Worm (Caenorhabditis elegans) whole organism, young adult: ENCODE results near the gene hsp-90.

ENCODE experiments used
- B0336.3 ChIP-seq: fragments of 200-800 bp; sonication (Bioruptor generic); IDR thresholded peaks from 2 replicates; pipeline ENCODE4 v1.3.6; 2022; ENCODE audit warnings: missing genetic modification characterization, missing compliant biosample characterization
- C06A6.2 ChIP-seq: fragments of 200-800 bp; sonication (Bioruptor generic); conservative IDR thresholded peaks from 2 replicates; pipeline ENCODE4 v1.3.6; 2022; ENCODE audit warnings: missing genetic modification characterization, missing compliant biosample characterization
- D2030.7 ChIP-seq: fragments of 200-800 bp; sonication (Bioruptor generic); IDR thresholded peaks from 2 replicates; pipeline ENCODE4 v1.3.6; 2022; ENCODE audit warnings: missing genetic modification reagents, missing genetic modification characterization, missing compliant biosample characterization
- F22D6.2 ChIP-seq: sonication (generic microtip); optimal IDR thresholded peaks from 2 replicates; lab custom pipeline; 2016; ENCODE audit warnings: mild to moderate bottlenecking, missing genetic modification characterization, missing compliant biosample characterization
- F33H1.4 ChIP-seq: fragments of 200-800 bp; sonication (Bioruptor generic); IDR thresholded peaks from 2 replicates; pipeline ENCODE4 v1.3.6; 2022; ENCODE audit warnings: missing genetic modification reagents, missing genetic modification characterization, missing compliant biosample characterization
- F37B4.10 ChIP-seq: fragments of 200-800 bp; sonication (Bioruptor generic); IDR thresholded peaks from 2 replicates; pipeline ENCODE4 v1.3.6; 2022; ENCODE audit warnings: missing genetic modification characterization, missing compliant biosample characterization
- F49E8.2 ChIP-seq: sonication (generic microtip); optimal IDR thresholded peaks from 3 replicates; lab custom pipeline; 2017; ENCODE audit warnings: missing genetic modification characterization, mild to moderate bottlenecking, missing compliant biosample characterization, antibody characterized with exemption, moderate library complexity; ENCODE audit not compliant: insufficient read depth
- F57C9.4 ChIP-seq: sonication (generic microtip); optimal IDR thresholded peaks from 2 replicates; lab custom pipeline; 2017; ENCODE audit warnings: mild to moderate bottlenecking, missing genetic modification characterization, missing compliant biosample characterization
- K11D2.4 ChIP-seq: fragments of 200-800 bp; sonication (Bioruptor generic); IDR thresholded peaks from 2 replicates; pipeline ENCODE4 v1.3.6; 2022; ENCODE audit warnings: missing genetic modification reagents, missing genetic modification characterization, missing compliant biosample characterization
- Y56A3A.18 ChIP-seq: fragments of 200-800 bp; sonication (Bioruptor generic); IDR thresholded peaks from 2 replicates; pipeline ENCODE4 v1.3.6; 2022; ENCODE audit warnings: missing genetic modification reagents, missing genetic modification characterization, missing compliant biosample characterization
- Y67H2A.10 ChIP-seq: fragments of 200-800 bp; sonication (Bioruptor generic); conservative IDR thresholded peaks from 2 replicates; pipeline ENCODE4 v1.3.6; 2022; ENCODE audit warnings: missing genetic modification reagents, missing genetic modification characterization, missing compliant biosample characterization
- Y79H2A.3 ChIP-seq: fragments of 200-800 bp; sonication (Bioruptor generic); conservative IDR thresholded peaks from 2 replicates; pipeline ENCODE4 v1.3.6; 2022; ENCODE audit warnings: missing genetic modification reagents, missing genetic modification characterization, missing compliant biosample characterization
- Y95B8A.8 ChIP-seq: fragments of 200-800 bp; sonication (Bioruptor generic); IDR thresholded peaks from 2 replicates; pipeline ENCODE4 v1.3.6; 2022; ENCODE audit warnings: missing genetic modification reagents, missing genetic modification characterization, missing compliant biosample characterization
- akir-1 ChIP-seq: fragments of 200-800 bp; sonication (Bioruptor generic); optimal IDR thresholded peaks from 2 replicates; lab custom pipeline; 2018; ENCODE audit warnings: mild to moderate bottlenecking, missing genetic modification characterization, moderate library complexity, missing compliant biosample characterization
- ama-1 ChIP-seq, 3 experiments: fragments of 150-350 bp in 1 of 3; sonication (generic microtip) in 2 of 3; optimal IDR thresholded peaks; 2 replicates each; lab custom pipeline; 2014 to 2018; ENCODE audit warnings: missing biosample characterization in 2 of 3, missing genetic modification characterization in 2 of 3, missing genetic modification reagents in 2 of 3
- atf-7 ChIP-seq: sonication (generic microtip); optimal IDR thresholded peaks from 2 replicates; lab custom pipeline; 2017; ENCODE audit warnings: mild to moderate bottlenecking, missing genetic modification characterization, missing compliant biosample characterization
- attf-5 ChIP-seq: fragments of 200-800 bp; sonication (Bioruptor generic); optimal IDR thresholded peaks from 2 replicates; lab custom pipeline; 2018; ENCODE audit warnings: mild to moderate bottlenecking, missing genetic modification characterization, missing compliant biosample characterization
- bed-2 ChIP-seq: fragments of 200-800 bp; sonication (Bioruptor generic); IDR thresholded peaks from 2 replicates; pipeline ENCODE4 v1.3.6; 2022; ENCODE audit warnings: missing genetic modification reagents, missing genetic modification characterization, missing compliant biosample characterization
- ccch-3 ChIP-seq: fragments of 200-800 bp; sonication (Bioruptor generic); optimal IDR thresholded peaks from 2 replicates; lab custom pipeline; 2018; ENCODE audit warnings: mild to moderate bottlenecking, missing genetic modification characterization, missing compliant biosample characterization
- ceh-58 ChIP-seq: fragments of 200-800 bp; sonication (Bioruptor generic); IDR thresholded peaks from 2 replicates; pipeline ENCODE4 v1.3.6; 2022; ENCODE audit warnings: missing genetic modification characterization, missing compliant biosample characterization
- dpff-1 ChIP-seq: sonication (generic microtip); optimal IDR thresholded peaks from 2 replicates; lab custom pipeline; 2017; ENCODE audit warnings: mild to moderate bottlenecking, missing genetic modification characterization, missing compliant biosample characterization
- ekl-4 ChIP-seq: fragments of 200-800 bp; sonication (Bioruptor generic); IDR thresholded peaks from 2 replicates; pipeline ENCODE4 v1.3.6; 2022; ENCODE audit warnings: missing genetic modification reagents, missing genetic modification characterization, missing compliant biosample characterization
- hlh-26 ChIP-seq: fragments of 200-800 bp; sonication (Bioruptor generic); conservative IDR thresholded peaks from 2 replicates; pipeline ENCODE4 v1.3.6; 2022; ENCODE audit warnings: missing genetic modification reagents, missing genetic modification characterization, missing compliant biosample characterization
- hmg-1.2 ChIP-seq: fragments of 200-800 bp; sonication (Bioruptor generic); IDR thresholded peaks from 2 replicates; pipeline ENCODE4 v1.3.6; 2022; ENCODE audit warnings: missing genetic modification reagents, missing genetic modification characterization, missing compliant biosample characterization
- hrde-1 ChIP-seq: sonication (generic microtip); optimal IDR thresholded peaks from 2 replicates; lab custom pipeline; 2016; ENCODE audit warnings: missing genetic modification characterization, mild to moderate bottlenecking, missing compliant biosample characterization, moderate library complexity, missing genotype, missing genetic modification reagents, borderline replicate concordance
- hsf-1 ChIP-seq: fragments of 200-800 bp; sonication (Bioruptor generic); IDR thresholded peaks from 2 replicates; pipeline ENCODE4 v1.3.6; 2022; ENCODE audit warnings: missing genetic modification reagents, missing genetic modification characterization, missing compliant biosample characterization
- let-607 ChIP-seq, 2 experiments: fragments of 200-800 bp in 1 of 2; sonication (Bioruptor generic) in 1 of 2; sonication (generic microtip) in 1 of 2; optimal IDR thresholded peaks; 2 replicates each; lab custom pipeline; 2016 to 2018; ENCODE audit warnings: mild to moderate bottlenecking in 2 of 2, missing compliant biosample characterization in 2 of 2, missing genetic modification characterization in 2 of 2, moderate library complexity in 2 of 2, missing genotype in 1 of 2
- lin-35 ChIP-seq, 3 experiments: fragments of 150-350 bp in 2 of 3; sonication (generic microtip) in 1 of 3; optimal IDR thresholded peaks; 2 replicates each; lab custom pipeline; 2014 to 2018; ENCODE audit warnings: missing biosample characterization in 3 of 3, missing genetic modification characterization in 3 of 3, missing genetic modification reagents in 3 of 3
- lin-40 ChIP-seq: sonication (generic microtip); optimal IDR thresholded peaks from 2 replicates; lab custom pipeline; 2016; ENCODE audit warnings: missing genetic modification characterization, mild to moderate bottlenecking, missing compliant biosample characterization, missing genotype, missing genetic modification reagents
- lin-54 ChIP-seq: fragments of 200-800 bp; sonication (Bioruptor generic); optimal IDR thresholded peaks from 2 replicates; lab custom pipeline; 2018; ENCODE audit warnings: mild to moderate bottlenecking, missing genetic modification characterization, missing compliant biosample characterization
- lir-1 ChIP-seq: fragments of 200-800 bp; sonication (Bioruptor generic); conservative IDR thresholded peaks from 2 replicates; pipeline ENCODE4 v1.3.6; 2022; ENCODE audit warnings: missing genetic modification reagents, missing genetic modification characterization, missing compliant biosample characterization
- lsl-1 ChIP-seq: fragments of 200-800 bp; sonication (Bioruptor generic); optimal IDR thresholded peaks from 2 replicates; lab custom pipeline; 2018; ENCODE audit warnings: mild to moderate bottlenecking, missing genetic modification characterization, moderate library complexity, missing compliant biosample characterization
- madf-3 ChIP-seq: fragments of 200-800 bp; sonication (Bioruptor generic); IDR thresholded peaks from 2 replicates; pipeline ENCODE4 v1.3.6; 2022; ENCODE audit warnings: missing genetic modification reagents, missing genetic modification characterization, missing compliant biosample characterization
- mes-4 ChIP-seq: sonication (generic microtip); optimal IDR thresholded peaks from 2 replicates; lab custom pipeline; 2016; ENCODE audit warnings: missing genotype, missing genetic modification characterization, missing compliant biosample characterization
- nfyb-1 ChIP-seq: fragments of 200-800 bp; sonication (Bioruptor generic); IDR thresholded peaks from 2 replicates; pipeline ENCODE4 v1.3.6; 2022; ENCODE audit warnings: missing genetic modification reagents, missing genetic modification characterization, missing compliant biosample characterization
- nhr-80 ChIP-seq: sonication (generic microtip); optimal IDR thresholded peaks from 2 replicates; lab custom pipeline; 2016; ENCODE audit warnings: missing genetic modification characterization, missing compliant biosample characterization
- nhr-90 ChIP-seq: sonication (generic microtip); optimal IDR thresholded peaks from 2 replicates; lab custom pipeline; 2016; ENCODE audit warnings: missing genotype, mild to moderate bottlenecking, missing genetic modification characterization, missing compliant biosample characterization
- pbrm-1 ChIP-seq: fragments of 200-800 bp; sonication (Bioruptor generic); IDR thresholded peaks from 2 replicates; pipeline ENCODE4 v1.3.6; 2022; ENCODE audit warnings: missing genetic modification reagents, missing genetic modification characterization, missing compliant biosample characterization
- sdz-38 ChIP-seq: sonication (generic microtip); optimal IDR thresholded peaks from 2 replicates; lab custom pipeline; 2016; ENCODE audit warnings: missing genotype, missing genetic modification characterization, missing compliant biosample characterization
- snpc-1.3 ChIP-seq: sonication (generic microtip); optimal IDR thresholded peaks from 2 replicates; lab custom pipeline; 2017; ENCODE audit warnings: missing genetic modification characterization, mild to moderate bottlenecking, missing compliant biosample characterization, antibody characterized with exemption, moderate library complexity, missing genotype, missing genetic modification reagents; ENCODE audit not compliant: insufficient read depth
- snpc-3.4 ChIP-seq: sonication (generic microtip); optimal IDR thresholded peaks from 2 replicates; lab custom pipeline; 2017; ENCODE audit warnings: missing genetic modification characterization, mild to moderate bottlenecking, missing compliant biosample characterization, antibody characterized with exemption, moderate library complexity, missing genotype, missing genetic modification reagents
- unc-130 ChIP-seq: sonication (generic microtip); optimal IDR thresholded peaks from 2 replicates; lab custom pipeline; 2016; ENCODE audit warnings: missing genetic modification reagents, missing genetic modification characterization, missing compliant biosample characterization
- xnd-1 ChIP-seq: sonication (generic microtip); optimal IDR thresholded peaks from 2 replicates; lab custom pipeline; 2016; ENCODE audit warnings: missing genotype, missing genetic modification reagents, missing genetic modification characterization, missing compliant biosample characterization
- zfh-2 ChIP-seq: fragments of 200-800 bp; sonication (Bioruptor generic); conservative IDR thresholded peaks from 2 replicates; pipeline ENCODE4 v1.3.6; 2022; ENCODE audit warnings: missing genetic modification reagents, missing genetic modification characterization, missing compliant biosample characterization
- ztf-22 ChIP-seq: fragments of 200-800 bp; sonication (Bioruptor generic); optimal IDR thresholded peaks from 2 replicates; lab custom pipeline; 2018; ENCODE audit warnings: mild to moderate bottlenecking, missing genetic modification characterization, moderate library complexity, missing compliant biosample characterization
- ztf-25 ChIP-seq: fragments of 200-800 bp; sonication (Bioruptor generic); IDR thresholded peaks from 2 replicates; pipeline ENCODE4 v1.3.6; 2022; ENCODE audit warnings: missing genetic modification reagents, missing genetic modification characterization, missing compliant biosample characterization
- ztf-26 ChIP-seq: sonication (generic microtip); optimal IDR thresholded peaks from 2 replicates; lab custom pipeline; 2017; ENCODE audit warnings: missing genetic modification characterization, missing compliant biosample characterization

hsp-90 gene

ce11 chrV:14696604-14697307 is 12.0 kb downstream of the hsp-90 start, which contains the start of gene unc-112 (continued):
- no peak for TF ChIP-seq lsl-1 (GFP tag; lab: Kevin White, UChicago)
- TF ChIP-seq nhr-80, result peak; percentile 96
- TF ChIP-seq akir-1 (GFP tag; lab: Kevin White, UChicago), result no peak
- peak; percentile 31 for TF ChIP-seq lin-54 (GFP tag; lab: Kevin White, UChicago)
- TF ChIP-seq B0336.3, result peak; percentile 61; the same call in 1 of the 2 replicates
- no peak for TF ChIP-seq ccch-3 (GFP tag; lab: Kevin White, UChicago)
- TF ChIP-seq F49E8.2 (tag; lab: Kevin White, UChicago), result no peak
- TF ChIP-seq dpff-1 (tag; lab: Kevin White, UChicago), result no peak
- peak; percentile 80 for TF ChIP-seq attf-5
- TF ChIP-seq lin-40 (tag; lab: Kevin White, UChicago), result no peak
- TF ChIP-seq K11D2.4 (GFP tag; lab: Robert Waterston, UW), result 0 out of 2 replicates have a peak, but pooled peaks have one; percentile 26
- TF ChIP-seq F37B4.10 (GFP tag; lab: Robert Waterston, UW), result no peak
- no peak for TF ChIP-seq mes-4
- peak; percentile 97 for TF ChIP-seq zfh-2 (GFP tag; lab: Robert Waterston, UW)
- no peak for TF ChIP-seq C06A6.2 (GFP tag; lab: Robert Waterston, UW)
- peak; percentile 28 for TF ChIP-seq ztf-26 (tag; lab: Kevin White, UChicago)
- TF ChIP-seq ama-1 (optimal IDR thresholded peaks at IDR 0.05; lab: Kevin White, UChicago), result no peak
- no peak for TF ChIP-seq ama-1 (GFP tag; optimal IDR thresholded peaks at IDR 0.05; lab: Kevin White, UChicago)
- no peak for TF ChIP-seq ceh-58 (GFP tag; lab: Robert Waterston, UW)
- TF ChIP-seq snpc-1.3, result no peak
- no peak for TF ChIP-seq lir-1 (GFP tag; lab: Robert Waterston, UW)
- no peak for TF ChIP-seq ztf-25 (GFP tag; lab: Robert Waterston, UW)
- TF ChIP-seq nhr-90 (tag; lab: Kevin White, UChicago), result no peak
- 0 out of 2 replicates have a peak, but pooled peaks have one; percentile 18 for TF ChIP-seq hsf-1 (GFP tag; lab: Robert Waterston, UW)
- no peak for TF ChIP-seq D2030.7 (GFP tag; lab: Robert Waterston, UW)
- TF ChIP-seq hmg-1.2 (GFP tag; lab: Robert Waterston, UW), result peak; percentile 86
- TF ChIP-seq Y56A3A.18 (GFP tag; lab: Robert Waterston, UW), result no peak
- TF ChIP-seq atf-7 (tag; lab: Kevin White, UChicago), result no peak
- no peak for TF ChIP-seq snpc-3.4 (tag; lab: Kevin White, UChicago)
- no peak for TF ChIP-seq hlh-26 (GFP tag; lab: Robert Waterston, UW)
- TF ChIP-seq F33H1.4 (GFP tag; lab: Robert Waterston, UW), result no peak
- TF ChIP-seq ekl-4 (GFP tag; lab: Robert Waterston, UW), result no peak
- no peak for TF ChIP-seq xnd-1 (tag; lab: Kevin White, UChicago)
- TF ChIP-seq unc-130 (GFP tag; lab: Kevin White, UChicago), result no peak
- TF ChIP-seq Y79H2A.3 (GFP tag; lab: Robert Waterston, UW), result no peak
- TF ChIP-seq let-607 (tag; optimal IDR thresholded peaks at IDR 0.05; lab: Kevin White, UChicago), result peak; percentile 25 to 29
- TF ChIP-seq hrde-1 (tag; lab: Kevin White, UChicago), result no peak
- TF ChIP-seq lin-35 (GFP tag; optimal IDR thresholded peaks at IDR 0.05; lab: Kevin White, UChicago), result peak in 1 of 3 experiments; percentile 33
- TF ChIP-seq nfyb-1 (GFP tag; lab: Robert Waterston, UW), result 0 out of 2 replicates have a peak, but pooled peaks have one; percentile 53
- 0 out of 2 replicates have a peak, but pooled peaks have one; percentile 12 for TF ChIP-seq madf-3
- TF ChIP-seq bed-2, result no peak
- no peak for TF ChIP-seq sdz-38 (tag; lab: Kevin White, UChicago)
- TF ChIP-seq Y67H2A.10, result no peak
- TF ChIP-seq pbrm-1, result 0 out of 2 replicates have a peak, but pooled peaks have one; percentile 24
- no peak for TF ChIP-seq F22D6.2 (tag; lab: Kevin White, UChicago)
- no peak for TF ChIP-seq F57C9.4 (tag; lab: Kevin White, UChicago)
- no peak for TF ChIP-seq Y95B8A.8 (GFP tag; lab: Robert Waterston, UW)
- TF ChIP-seq ztf-22 (GFP tag; lab: Kevin White, UChicago), result no peak
